Fruit fly (Drosophila melanogaster): ENCODE measurements around the gene ed.

ed gene

dm6 chr2L:4038073-4038699 lies 7.0 kb downstream of the ed start (continued):
- TF ChIP-seq CG7357 (GFP tag; IDR thresholded peaks at IDR 0.05) (no peak), pzg (GFP tag; optimal IDR thresholded peaks at IDR 0.05) (no peak), kni (GFP tag; optimal IDR thresholded peaks at IDR 0.05) (peak; percentile 30)

- no peak for TF ChIP-seq Sry-β (GFP tag; optimal IDR thresholded peaks at IDR 0.05)
- no peak for TF ChIP-seq CG3995 (GFP tag; optimal IDR thresholded peaks at IDR 0.05)
- TF ChIP-seq lbe (GFP tag; optimal IDR thresholded peaks at IDR 0.05) = no peak
- peak in 1 of 2 experiments; percentile 53 for TF ChIP-seq bsh (GFP tag; optimal IDR thresholded peaks at IDR 0.05)
- no peak for TF ChIP-seq bab2 (GFP tag; optimal IDR thresholded peaks at IDR 0.05)
- TF ChIP-seq Hsf (GFP tag; optimal IDR thresholded peaks at IDR 0.05) = peak; percentile 1
- TF ChIP-seq CG10979 (tag; optimal IDR thresholded peaks at IDR 0.05) = peak; percentile 34
- no peak for TF ChIP-seq CG1832 (GFP tag; optimal IDR thresholded peaks at IDR 0.05)
- no peak for TF ChIP-seq CG15696 (tag; optimal IDR thresholded peaks at IDR 0.05)
- TF ChIP-seq CG14014 (GFP tag; IDR thresholded peaks at IDR 0.05) = no peak
- TF ChIP-seq CG15011 (GFP tag; optimal IDR thresholded peaks at IDR 0.05) = no peak
- TF ChIP-seq zf30C (GFP tag; optimal IDR thresholded peaks at IDR 0.05) = peak; percentile 42
- TF ChIP-seq zfh1 (GFP tag; IDR thresholded peaks at IDR 0.05) = no peak
- peak; percentile 27; the same call in 1 of the 3 replicates for TF ChIP-seq row (GFP tag; IDR thresholded peaks at IDR 0.05)
- peak; percentile 11 for TF ChIP-seq Sox102F (GFP tag; optimal IDR thresholded peaks at IDR 0.05)
- peak; percentile 20 for TF ChIP-seq ems (GFP tag; optimal IDR thresholded peaks at IDR 0.05)
- peak; percentile 4 for TF ChIP-seq Hr3 (GFP tag; optimal IDR thresholded peaks at IDR 0.05)
- TF ChIP-seq sens (GFP tag) = peak; percentile 62
- TF ChIP-seq Awh (GFP tag; IDR thresholded peaks at IDR 0.05) = 0 out of 2 replicates have a peak, but pooled peaks have one; percentile 18
- TF ChIP-seq CG15601 (tag; optimal IDR thresholded peaks at IDR 0.05) = peak; percentile 3
- TF ChIP-seq Eip74EF (GFP tag; optimal IDR thresholded peaks at IDR 0.05) = no peak
- peak in 1 of 3 experiments; percentile 33 for TF ChIP-seq lola (GFP tag; optimal IDR thresholded peaks at IDR 0.05)
- peak; percentile 14 for TF ChIP-seq unpg (GFP tag; optimal IDR thresholded peaks at IDR 0.05)
- no peak for TF ChIP-seq fru (optimal IDR thresholded peaks at IDR 0.05)
- peak; percentile 38 for TF ChIP-seq phol (tag; optimal IDR thresholded peaks at IDR 0.05)
- no peak for TF ChIP-seq ind (GFP tag; optimal IDR thresholded peaks at IDR 0.05)
- peak; percentile 22 for TF ChIP-seq CG11504 (tag; optimal IDR thresholded peaks at IDR 0.05)
- TF ChIP-seq grau (tag; optimal IDR thresholded peaks at IDR 0.05) = peak; percentile 54
- 0 out of 2 replicates have a peak, but pooled peaks have one; percentile 7 for TF ChIP-seq ara (GFP tag; IDR thresholded peaks at IDR 0.05)
- peak; percentile 30 for TF ChIP-seq dmrt99B (tag; optimal IDR thresholded peaks at IDR 0.05)
- peak; percentile 4 for TF ChIP-seq CG1603 (tag; optimal IDR thresholded peaks at IDR 0.05)
- peak; percentile 10 for TF ChIP-seq gcm (GFP tag; optimal IDR thresholded peaks at IDR 0.05)
- TF ChIP-seq CG14710 (tag; optimal IDR thresholded peaks at IDR 0.05) = peak; percentile 15
- peak; percentile 14 for TF ChIP-seq CG30403 (GFP tag; optimal IDR thresholded peaks at IDR 0.05)
- no peak for TF ChIP-seq ac (GFP tag; optimal IDR thresholded peaks at IDR 0.05)
- no peak for TF ChIP-seq CG16813 (GFP tag; IDR thresholded peaks at IDR 0.05; ENCODE audit: partially characterized antibody)
- no peak for TF ChIP-seq CG12744 (GFP tag; optimal IDR thresholded peaks at IDR 0.05)
- TF ChIP-seq CG7839 (tag; optimal IDR thresholded peaks at IDR 0.05) = peak; percentile 5
- 0 out of 2 replicates have a peak, but pooled peaks have one; percentile 7 for TF ChIP-seq onecut (GFP tag; IDR thresholded peaks at IDR 0.05)
- peak; percentile 20 for TF ChIP-seq nmo (GFP tag; optimal IDR thresholded peaks at IDR 0.05)
- TF ChIP-seq CG2712 (tag; optimal IDR thresholded peaks at IDR 0.05) = peak; percentile 24
- no peak for TF ChIP-seq CG13775 (GFP tag; optimal IDR thresholded peaks at IDR 0.05)
- TF ChIP-seq Blimp-1 (GFP tag; optimal IDR thresholded peaks at IDR 0.05) = peak; percentile 32
- no peak for TF ChIP-seq CG13424 (tag; optimal IDR thresholded peaks at IDR 0.05)
Measured at dm6 chr2L:4043052-4043451, 11.9 kb downstream of the ed start.
